Worm (Caenorhabditis elegans) whole organism, L2 larva: ENCODE results near the gene F07E5.7.

Source experiments
- Y55F3AM.14 ChIP-seq: fragments of 200-800 bp; sonication (Bioruptor generic); optimal IDR thresholded peaks from 2 replicates; lab custom pipeline; 2018; ENCODE audit warnings: mild to moderate bottlenecking, missing genetic modification characterization, missing compliant biosample characterization
- alr-1 ChIP-seq: fragments of 150-350 bp; optimal IDR thresholded peaks from 2 replicates; lab custom pipeline; 2014; ENCODE audit warnings: missing biosample characterization, missing genetic modification characterization
- aly-2 ChIP-seq: fragments of 150-350 bp; optimal IDR thresholded peaks from 2 replicates; lab custom pipeline; 2014; ENCODE audit warnings: missing biosample characterization, missing genetic modification characterization
- ceh-16 ChIP-seq: fragments of 150-350 bp; optimal IDR thresholded peaks from 2 replicates; lab custom pipeline; 2014; ENCODE audit warnings: missing biosample characterization, missing genetic modification characterization
- elt-1 ChIP-seq: fragments of 150-350 bp; optimal IDR thresholded peaks from 2 replicates; lab custom pipeline; 2014; ENCODE audit warnings: missing biosample characterization, missing genetic modification characterization
- lin-13 ChIP-seq: fragments of 150-350 bp; optimal IDR thresholded peaks from 2 replicates; lab custom pipeline; 2014; ENCODE audit warnings: missing biosample characterization, missing genetic modification reagents, missing genetic modification characterization
- mab-5 ChIP-seq: fragments of 150-350 bp; optimal IDR thresholded peaks from 2 replicates; lab custom pipeline; 2014; ENCODE audit warnings: missing biosample characterization, missing genetic modification characterization
- nhr-12 ChIP-seq: fragments of 150-350 bp; optimal IDR thresholded peaks from 2 replicates; lab custom pipeline; 2014; ENCODE audit warnings: missing biosample characterization, missing genetic modification characterization
- nhr-77 ChIP-seq: fragments of 150-350 bp; optimal IDR thresholded peaks from 2 replicates; lab custom pipeline; 2014; ENCODE audit warnings: missing biosample characterization, missing genetic modification characterization
- snpc-4 ChIP-seq: fragments of 150-350 bp; optimal IDR thresholded peaks from 2 replicates; lab custom pipeline; 2014; ENCODE audit warnings: missing biosample characterization, missing genetic modification characterization

ce11 chrII:2081257-2081656 is 9.9 kb upstream of the F07E5.7 start, which contains the start of gene T16A1.4:
- TF ChIP-seq lin-13 (GFP tag; lab: Kevin White, UChicago) (no peak), mab-5 (tag; lab: Kevin White, UChicago) (no peak), elt-1 (tag; lab: Kevin White, UChicago) (no peak), Y55F3AM.14 (GFP tag; lab: Kevin White, UChicago) (no peak), aly-2 (no peak), nhr-77 (tag; lab: Kevin White, UChicago) (no peak), alr-1 (tag; lab: Kevin White, UChicago) (no peak), snpc-4 (tag; lab: Kevin White, UChicago) (no peak), nhr-12 (tag; lab: Kevin White, UChicago) (no peak), ceh-16 (no peak)
